Fruit fly (Drosophila melanogaster) whole organism, embryonic: Measurements from ENCODE around the gene CG3702.
A peak's percentile ranks its signal among the peaks of the same experiment; 100 is the strongest.

Experiments used
- CG10979 ChIP-seq: fragments of 200-800 bp; sonication (Bioruptor generic); optimal IDR thresholded peaks from 2 replicates; lab custom pipeline; 2018; ENCODE audit warnings: missing biosample characterization, mild to moderate bottlenecking, missing genetic modification characterization, moderate library complexity
- CG11456 ChIP-seq: fragments of 200-800 bp; sonication (Bioruptor generic); IDR thresholded peaks from 3 replicates; pipeline ENCODE4 v1.3.6; 2022; ENCODE audit warnings: missing biosample characterization, missing genetic modification characterization
- CG12236 ChIP-seq: fragments of 200-800 bp; sonication (Bioruptor generic); optimal IDR thresholded peaks from 2 replicates; lab custom pipeline; 2016; ENCODE audit warnings: missing biosample characterization, missing genetic modification characterization
- CG12391 ChIP-seq: fragments of 200-800 bp; sonication (Bioruptor generic); optimal IDR thresholded peaks from 3 replicates; lab custom pipeline; 2018; ENCODE audit warnings: missing biosample characterization, mild to moderate bottlenecking, missing genetic modification characterization, moderate library complexity
- CG12942 ChIP-seq: fragments of 200-800 bp; sonication (Bioruptor generic); optimal IDR thresholded peaks from 3 replicates; lab custom pipeline; 2016; ENCODE audit warnings: missing biosample characterization, missing genetic modification characterization
- CG13296 ChIP-seq: fragments of 200-800 bp; sonication (Bioruptor generic); optimal IDR thresholded peaks from 3 replicates; lab custom pipeline; 2018; ENCODE audit warnings: missing biosample characterization, mild to moderate bottlenecking, missing genetic modification characterization
- CG1603 ChIP-seq: fragments of 200-800 bp; sonication (Bioruptor generic); optimal IDR thresholded peaks from 2 replicates; lab custom pipeline; 2019; ENCODE audit warnings: missing biosample characterization, mild to moderate bottlenecking, missing genetic modification characterization, moderate library complexity
- CG1792 ChIP-seq: fragments of 200-800 bp; sonication (Bioruptor generic); optimal IDR thresholded peaks from 2 replicates; lab custom pipeline; 2016; ENCODE audit warnings: missing biosample characterization, missing genetic modification characterization
- CG18476 ChIP-seq: fragments of 200-800 bp; sonication (Bioruptor generic); optimal IDR thresholded peaks from 2 replicates; lab custom pipeline; 2016; ENCODE audit warnings: missing biosample characterization, mild to moderate bottlenecking, missing genetic modification characterization
- CG18764 ChIP-seq: fragments of 200-800 bp; sonication (Bioruptor generic); optimal IDR thresholded peaks from 3 replicates; lab custom pipeline; 2016; ENCODE audit warnings: missing biosample characterization, missing genetic modification characterization
- CG2712 ChIP-seq: fragments of 200-800 bp; optimal IDR thresholded peaks from 3 replicates; lab custom pipeline; 2019; ENCODE audit warnings: missing biosample characterization, mild to moderate bottlenecking, missing genetic modification characterization, moderate library complexity
- CG3163 ChIP-seq: fragments of 200-800 bp; sonication (Bioruptor generic); optimal IDR thresholded peaks from 3 replicates; lab custom pipeline; 2016; ENCODE audit warnings: missing biosample characterization, missing genetic modification characterization
- CG34376 ChIP-seq: fragments of 200-800 bp; sonication (Bioruptor generic); optimal IDR thresholded peaks from 2 replicates; lab custom pipeline; 2018; ENCODE audit warnings: missing biosample characterization, mild to moderate bottlenecking, missing genetic modification characterization
- CG3726 ChIP-seq: fragments of 200-800 bp; sonication (Bioruptor generic); IDR thresholded peaks from 3 replicates; pipeline ENCODE4, ENCODE4 v1.3.6; 2022; ENCODE audit warnings: missing biosample characterization, missing genetic modification characterization
- CG4328 ChIP-seq: fragments of 200-800 bp; sonication (Bioruptor generic); optimal IDR thresholded peaks from 3 replicates; lab custom pipeline; 2017; ENCODE audit warnings: missing biosample characterization, missing genetic modification reagents, missing genetic modification characterization
- CG4424 ChIP-seq: fragments of 200-800 bp; sonication (Bioruptor generic); optimal IDR thresholded peaks from 3 replicates; lab custom pipeline; 2016; ENCODE audit warnings: missing biosample characterization, missing genetic modification characterization
- CG4730 ChIP-seq: fragments of 200-800 bp; sonication (Bioruptor generic); IDR thresholded peaks from 2 replicates; pipeline ENCODE4 v1.3.6; 2022; ENCODE audit warnings: missing biosample characterization, missing genetic modification characterization
- CG7928 ChIP-seq: fragments of 200-800 bp; sonication (Bioruptor generic); optimal IDR thresholded peaks from 2 replicates; lab custom pipeline; 2017; ENCODE audit warnings: missing biosample characterization, mild to moderate bottlenecking, missing genetic modification characterization
- CG9215 ChIP-seq: fragments of 200-800 bp; sonication (Bioruptor generic); IDR thresholded peaks from 2 replicates; pipeline ENCODE4 v1.3.6; 2022; ENCODE audit warnings: missing biosample characterization, missing genetic modification characterization
- D19B ChIP-seq: fragments of 200-800 bp; sonication (Bioruptor generic); optimal IDR thresholded peaks from 2 replicates; lab custom pipeline; 2017; ENCODE audit warnings: missing biosample characterization, mild to moderate bottlenecking, missing genetic modification characterization
- Deaf1 ChIP-seq: fragments of 200-800 bp; optimal IDR thresholded peaks from 3 replicates; lab custom pipeline; 2019; ENCODE audit warnings: missing biosample characterization, mild to moderate bottlenecking, missing genetic modification characterization, moderate library complexity
- Dfd ChIP-seq, 2 experiments: fragments of >200 bp; optimal IDR thresholded peaks; 2 replicates each; lab custom pipeline; 2017; ENCODE audit warnings: missing biosample characterization in 2 of 2, missing genetic modification characterization in 2 of 2
- Fer1 ChIP-seq: fragments of 200-800 bp; sonication (Bioruptor generic); optimal IDR thresholded peaks from 2 replicates; lab custom pipeline; 2017; ENCODE audit warnings: missing biosample characterization, mild to moderate bottlenecking, missing genetic modification characterization
- Fer2 ChIP-seq: fragments of 200-800 bp; sonication (Bioruptor generic); optimal IDR thresholded peaks from 2 replicates; lab custom pipeline; 2018; ENCODE audit warnings: missing biosample characterization, mild to moderate bottlenecking, missing genetic modification characterization, moderate library complexity
- Fer3 ChIP-seq: fragments of 200-800 bp; sonication (Bioruptor generic); optimal IDR thresholded peaks from 2 replicates; lab custom pipeline; 2018; ENCODE audit warnings: missing biosample characterization, mild to moderate bottlenecking, missing genetic modification characterization, moderate library complexity
- HmgD ChIP-seq: fragments of 200-800 bp; sonication (Bioruptor generic); optimal IDR thresholded peaks from 3 replicates; lab custom pipeline; 2016; ENCODE audit warnings: missing biosample characterization, missing genetic modification characterization
- Hr3 ChIP-seq: fragments of 200-800 bp; sonication (Bioruptor generic); optimal IDR thresholded peaks from 3 replicates; lab custom pipeline; 2016; ENCODE audit warnings: missing biosample characterization, missing genetic modification characterization
- MBD-R2 ChIP-seq: fragments of 200-800 bp; sonication (Bioruptor generic); IDR thresholded peaks from 2 replicates; pipeline ENCODE4 v1.3.6; 2022; ENCODE audit warnings: missing biosample characterization, missing genetic modification characterization
- Opbp ChIP-seq: fragments of 200-800 bp; sonication (Bioruptor generic); IDR thresholded peaks from 3 replicates; pipeline ENCODE4 v1.3.6; 2022; ENCODE audit warnings: missing biosample characterization, missing genetic modification characterization; ENCODE audit not compliant: partially characterized antibody
- Side ChIP-seq: fragments of 200-800 bp; sonication (Bioruptor generic); optimal IDR thresholded peaks from 2 replicates; lab custom pipeline; 2016; ENCODE audit warnings: missing biosample characterization, missing genetic modification characterization
- Ssrp ChIP-seq: fragments of 200-800 bp; sonication (Bioruptor generic); optimal IDR thresholded peaks from 2 replicates; lab custom pipeline; 2018; ENCODE audit warnings: missing biosample characterization, mild to moderate bottlenecking, missing genetic modification characterization, moderate library complexity
- Trl ChIP-seq, 3 experiments: fragments of >200 bp in 2 of 3; fragments of 200-800 bp in 1 of 3; sonication (Bioruptor generic) in 1 of 3; optimal IDR thresholded peaks; 2 replicates in 1 of 3; 3 replicates in 2 of 3; lab custom pipeline; 2016 to 2017; ENCODE audit warnings: missing biosample characterization in 1 of 3, missing genetic modification characterization in 1 of 3
- ac ChIP-seq: fragments of 200-800 bp; sonication (Bioruptor generic); optimal IDR thresholded peaks from 3 replicates; lab custom pipeline; 2017; ENCODE audit warnings: missing biosample characterization, mild to moderate bottlenecking, missing genetic modification characterization
- ase ChIP-seq: fragments of 200-800 bp; sonication (Bioruptor generic); IDR thresholded peaks from 3 replicates; pipeline ENCODE4 v1.3.6; 2022; ENCODE audit warnings: missing biosample characterization, missing genetic modification characterization
- bsh ChIP-seq, 2 experiments: fragments of 200-800 bp; sonication (Bioruptor generic); optimal IDR thresholded peaks; 2 replicates each; lab custom pipeline; 2017 to 2018; ENCODE audit warnings: mild to moderate bottlenecking in 2 of 2, missing biosample characterization in 2 of 2, missing genetic modification characterization in 2 of 2, moderate library complexity in 1 of 2
- cas ChIP-seq: fragments of 200-800 bp; sonication (Bioruptor generic); IDR thresholded peaks from 2 replicates; pipeline ENCODE4 v1.3.6; 2022; ENCODE audit warnings: missing biosample characterization, missing genetic modification characterization
- chn ChIP-seq: fragments of 200-800 bp; sonication (Bioruptor generic); optimal IDR thresholded peaks from 2 replicates; lab custom pipeline; 2016; ENCODE audit warnings: missing biosample characterization, missing genetic modification characterization
- eyg ChIP-seq: fragments of 200-800 bp; sonication (Bioruptor generic); optimal IDR thresholded peaks from 3 replicates; lab custom pipeline; 2016; ENCODE audit warnings: missing biosample characterization, missing genetic modification characterization
- fd96Cb ChIP-seq: fragments of 200-800 bp; sonication (Bioruptor generic); optimal IDR thresholded peaks from 2 replicates; lab custom pipeline; 2018; ENCODE audit warnings: missing biosample characterization, mild to moderate bottlenecking, missing genetic modification characterization, moderate library complexity
- gt ChIP-seq: fragments of 200-800 bp; sonication (Bioruptor generic); IDR thresholded peaks from 2 replicates; pipeline ENCODE4 v1.3.6; 2022; ENCODE audit warnings: missing biosample characterization, missing genetic modification characterization
- jumu ChIP-seq: fragments of 200-800 bp; sonication (Bioruptor generic); optimal IDR thresholded peaks from 3 replicates; lab custom pipeline; 2016; ENCODE audit warnings: missing biosample characterization, missing genetic modification characterization
- lbe ChIP-seq: fragments of 200-800 bp; sonication (Bioruptor generic); optimal IDR thresholded peaks from 2 replicates; lab custom pipeline; 2016; ENCODE audit warnings: missing biosample characterization, mild to moderate bottlenecking, missing genetic modification characterization
- maf-S ChIP-seq: fragments of 200-800 bp; sonication (Bioruptor generic); optimal IDR thresholded peaks from 2 replicates; lab custom pipeline; 2016; ENCODE audit warnings: missing biosample characterization, missing genetic modification characterization
- mirr ChIP-seq: fragments of 200-800 bp; sonication (Bioruptor generic); optimal IDR thresholded peaks from 3 replicates; lab custom pipeline; 2018; ENCODE audit warnings: missing biosample characterization, mild to moderate bottlenecking, missing genetic modification characterization
- pb ChIP-seq: fragments of 200-800 bp; sonication (Bioruptor generic); optimal IDR thresholded peaks from 3 replicates; lab custom pipeline; 2016; ENCODE audit warnings: missing biosample characterization, missing genetic modification characterization
- repo ChIP-seq: fragments of 200-800 bp; sonication (Bioruptor generic); optimal IDR thresholded peaks from 2 replicates; lab custom pipeline; 2016; ENCODE audit warnings: missing biosample characterization, missing genetic modification characterization
- tin ChIP-seq: fragments of 200-800 bp; sonication (Bioruptor generic); optimal IDR thresholded peaks from 3 replicates; lab custom pipeline; 2016; ENCODE audit warnings: missing biosample characterization, missing genetic modification characterization
- ttk ChIP-seq: fragments of 200-800 bp; sonication (Bioruptor generic); IDR thresholded peaks from 2 replicates; pipeline ENCODE4 v2.1.2; 2022; ENCODE audit warnings: missing biosample characterization, missing genetic modification characterization
- unpg ChIP-seq: fragments of 200-800 bp; sonication (Bioruptor generic); optimal IDR thresholded peaks from 3 replicates; lab custom pipeline; 2018; ENCODE audit warnings: missing biosample characterization, mild to moderate bottlenecking, missing genetic modification characterization, moderate library complexity
- vvl ChIP-seq: fragments of 200-800 bp; sonication (Bioruptor generic); IDR thresholded peaks from 2 replicates; pipeline ENCODE4 v1.3.6; 2022; ENCODE audit warnings: missing biosample characterization, missing genetic modification characterization

The CG3702 gene

dm6 chr2L:4224158-4224799 is 2.6 kb downstream of the CG3702 start (continued):
- no peak for TF ChIP-seq Ssrp (tag; lab: Kevin White, UChicago)
- no peak for TF ChIP-seq Trl (optimal IDR thresholded peaks at IDR 0.05; lab: Kevin White, UChicago)
- peak; percentile 12 for TF ChIP-seq Trl (GFP tag; optimal IDR thresholded peaks at IDR 0.05; lab: Kevin White, UChicago)
- TF ChIP-seq ase, result no peak
- peak; percentile 12 for TF ChIP-seq Hr3 (GFP tag; lab: Kevin White, UChicago)
- TF ChIP-seq CG4424, result peak; percentile 30
- peak; percentile 9 for TF ChIP-seq CG18764
- peak; percentile 13 for TF ChIP-seq CG2712 (tag; lab: Kevin White, UChicago)
- no peak for TF ChIP-seq CG12942 (GFP tag; lab: Kevin White, UChicago)
- peak; percentile 52 for TF ChIP-seq Fer3 (tag; lab: Kevin White, UChicago)
- no peak for TF ChIP-seq fd96Cb (tag; lab: Kevin White, UChicago)
- TF ChIP-seq vvl (GFP tag; lab: Robert Waterston, UW), result peak; percentile 53
- no peak for TF ChIP-seq CG1792
- TF ChIP-seq Dfd (GFP tag; optimal IDR thresholded peaks at IDR 0.05; lab: Kevin White, UChicago), result no peak
- no peak for TF ChIP-seq CG9215 (GFP tag; lab: Robert Waterston, UW)
- peak; percentile 41 for TF ChIP-seq lbe
- TF ChIP-seq gt (GFP tag; lab: Robert Waterston, UW), result no peak
- TF ChIP-seq mirr, result peak; percentile 88
- peak; percentile 22 for TF ChIP-seq Side (GFP tag; lab: Kevin White, UChicago)
- TF ChIP-seq Fer1 (GFP tag; lab: Kevin White, UChicago), result peak; percentile 50
- no peak for TF ChIP-seq maf-S (GFP tag; lab: Kevin White, UChicago)
- TF ChIP-seq CG10979 (tag; lab: Kevin White, UChicago), result no peak
- TF ChIP-seq CG3726 (GFP tag; lab: Robert Waterston, UW), result no peak
- no peak for TF ChIP-seq Fer2 (tag; lab: Kevin White, UChicago)
- TF ChIP-seq HmgD (GFP tag; lab: Kevin White, UChicago), result no peak
- no peak for TF ChIP-seq ac (GFP tag; lab: Kevin White, UChicago)
- peak; percentile 34; the same call in 1 of the 3 replicates for TF ChIP-seq Opbp (GFP tag; lab: Robert Waterston, UW)
- TF ChIP-seq unpg (GFP tag; lab: Kevin White, UChicago), result peak; percentile 1
- TF ChIP-seq cas (GFP tag; lab: Robert Waterston, UW), result no peak
- no peak for TF ChIP-seq jumu (GFP tag; lab: Kevin White, UChicago)
- no peak for TF ChIP-seq pb (GFP tag; lab: Kevin White, UChicago)
- peak; percentile 57 for TF ChIP-seq chn (GFP tag; lab: Kevin White, UChicago)
- peak; percentile 43; the same call in 1 of the 2 replicates for TF ChIP-seq MBD-R2
- TF ChIP-seq CG34376 (GFP tag; lab: Kevin White, UChicago), result peak; percentile 77
- TF ChIP-seq bsh (GFP tag; optimal IDR thresholded peaks at IDR 0.05; lab: Kevin White, UChicago), result no peak
- no peak for TF ChIP-seq CG18476 (GFP tag; lab: Kevin White, UChicago)
- no peak for TF ChIP-seq ttk
- peak; percentile 16 for TF ChIP-seq CG1603 (tag; lab: Kevin White, UChicago)
- no peak for TF ChIP-seq CG4730
- peak; percentile 29 for TF ChIP-seq CG12391 (tag; lab: Kevin White, UChicago)
- no peak for TF ChIP-seq D19B (GFP tag; lab: Kevin White, UChicago)
- TF ChIP-seq CG7928, result no peak
- TF ChIP-seq repo (GFP tag; lab: Kevin White, UChicago), result no peak
- TF ChIP-seq CG13296 (GFP tag; lab: Kevin White, UChicago), result peak; percentile 57
- no peak for TF ChIP-seq CG11456
- no peak for TF ChIP-seq tin (GFP tag; lab: Kevin White, UChicago)
- no peak for TF ChIP-seq CG4328 (GFP tag; lab: Kevin White, UChicago)
- TF ChIP-seq eyg (GFP tag; lab: Kevin White, UChicago), result no peak
- no peak for TF ChIP-seq CG12236 (GFP tag; lab: Kevin White, UChicago)
- TF ChIP-seq CG3163 (GFP tag; lab: Kevin White, UChicago), result no peak
- TF ChIP-seq Deaf1 (tag; lab: Kevin White, UChicago), result no peak
